Worm (Caenorhabditis elegans) whole organism, L4/young adult: ENCODE results near the gene pgph-3.

Experiments used
- W03F9.2 ChIP-seq: fragments of 150-350 bp; optimal IDR thresholded peaks from 2 replicates; lab custom pipeline; 2014; ENCODE audit warnings: missing biosample characterization, missing genetic modification characterization
- dao-5 ChIP-seq: sonication (generic microtip); optimal IDR thresholded peaks from 2 replicates; lab custom pipeline; 2016; ENCODE audit warnings: missing genotype, missing genetic modification characterization, moderate library complexity, missing compliant biosample characterization
- him-1 ChIP-seq: sonication (generic microtip); optimal IDR thresholded peaks from 2 replicates; lab custom pipeline; 2016; ENCODE audit warnings: missing genotype, missing genetic modification reagents, missing genetic modification characterization, missing compliant biosample characterization

Gene pgph-3

DNA sequence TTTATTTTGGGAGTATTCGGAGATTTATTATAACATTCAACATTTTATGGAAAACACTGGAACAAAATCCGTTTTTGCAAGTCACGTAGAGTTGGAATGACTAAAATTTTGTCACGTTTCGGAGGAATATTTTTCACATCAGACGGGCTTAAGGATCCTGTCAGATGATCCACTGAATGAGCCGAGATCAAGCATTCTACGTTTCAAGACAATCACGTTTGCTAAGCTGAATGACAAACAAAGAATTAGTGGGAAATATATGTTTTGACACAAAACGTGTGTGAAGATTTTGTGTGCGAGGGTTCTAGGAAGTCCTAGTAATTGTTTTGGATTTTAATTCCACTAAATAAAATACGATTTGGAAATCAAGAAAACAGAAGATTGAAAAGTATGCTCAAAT is 24.2 kb downstream of the pgph-3 start:
- TF ChIP-seq W03F9.2 (tag; lab: Kevin White, UChicago), result no peak
- TF ChIP-seq dao-5 (tag; lab: Kevin White, UChicago), result no peak
- no peak for TF ChIP-seq him-1 (tag; lab: Kevin White, UChicago)

DNA sequence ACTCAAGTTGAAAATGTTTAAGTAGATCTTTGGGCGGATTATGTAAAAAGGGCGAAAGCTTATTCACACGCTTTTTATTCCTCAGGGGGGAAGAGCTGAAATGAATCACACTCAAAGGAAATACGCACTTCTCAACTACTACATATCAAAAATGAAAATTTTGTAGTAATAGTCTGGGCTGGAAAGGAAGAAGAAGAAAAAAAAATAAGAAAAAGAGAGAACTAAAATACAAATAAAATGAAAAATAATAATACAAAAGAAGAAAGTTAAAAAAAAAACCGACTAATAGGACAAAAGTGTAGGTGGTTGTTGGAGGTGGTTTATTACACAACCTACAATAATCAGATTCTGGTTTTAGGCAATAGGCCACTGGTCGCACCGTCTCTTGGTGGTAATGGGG is 27.6 kb downstream of the pgph-3 start, which contains the start of gene K09H11.6:
TSS of gene K09H11.6 (minus strand) at position 101 of the 400 bp plus-strand sequence.
- TF ChIP-seq W03F9.2 (tag; lab: Kevin White, UChicago), result no peak
- TF ChIP-seq him-1 (tag; lab: Kevin White, UChicago), result no peak
- no peak for TF ChIP-seq dao-5 (tag; lab: Kevin White, UChicago)

DNA sequence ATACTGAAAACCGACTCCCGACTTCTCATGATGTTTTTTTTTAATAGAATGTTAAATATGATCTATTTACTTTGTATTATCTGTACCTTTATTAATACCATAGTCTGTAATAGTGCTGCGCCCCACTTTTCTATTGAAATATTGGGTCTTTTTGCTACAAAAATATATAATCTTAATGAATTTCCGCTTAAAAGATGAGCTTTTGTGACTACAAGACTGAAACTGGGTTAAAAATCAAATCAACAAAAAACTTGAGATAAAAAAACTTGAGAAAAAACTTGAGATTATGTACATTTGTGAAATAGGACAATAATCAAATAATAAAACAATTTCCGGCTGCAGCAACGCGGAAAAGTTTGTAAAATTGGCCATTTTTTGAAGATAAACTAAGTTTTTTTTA is 32.9 kb downstream of the pgph-3 start, which contains the start of gene K09H11.15:
TSS of gene K09H11.15 (minus strand) at position 101 of the 400 bp plus-strand sequence.
- TF ChIP-seq W03F9.2 (tag; lab: Kevin White, UChicago) (no peak), dao-5 (tag; lab: Kevin White, UChicago) (no peak), him-1 (tag; lab: Kevin White, UChicago) (no peak)

DNA sequence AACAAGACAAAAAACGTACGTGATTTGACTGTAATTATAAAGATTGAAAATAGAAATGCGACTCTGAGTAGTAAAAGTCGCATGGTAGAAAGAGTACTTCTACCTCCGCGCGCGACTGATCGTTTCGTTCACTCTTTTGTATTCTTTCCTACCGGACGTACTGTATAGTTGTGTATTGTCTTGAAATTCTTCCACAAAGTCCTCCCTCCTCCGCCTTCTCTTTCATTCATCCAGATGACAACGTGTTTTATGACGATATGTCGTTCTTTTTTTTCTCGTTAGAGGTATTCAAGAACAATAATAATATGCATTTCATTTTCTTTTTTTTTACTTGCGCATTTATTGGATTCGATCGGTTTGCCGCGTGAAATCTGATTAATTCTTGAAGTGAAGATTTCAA is 37.2 kb downstream of the pgph-3 start, which contains the start of gene K09H11.4:
TSS of gene K09H11.4 (minus strand) at position 101 of the 400 bp plus-strand sequence.
- TF ChIP-seq dao-5 (tag; lab: Kevin White, UChicago) (no peak), W03F9.2 (tag; lab: Kevin White, UChicago) (no peak), him-1 (tag; lab: Kevin White, UChicago) (no peak)

DNA sequence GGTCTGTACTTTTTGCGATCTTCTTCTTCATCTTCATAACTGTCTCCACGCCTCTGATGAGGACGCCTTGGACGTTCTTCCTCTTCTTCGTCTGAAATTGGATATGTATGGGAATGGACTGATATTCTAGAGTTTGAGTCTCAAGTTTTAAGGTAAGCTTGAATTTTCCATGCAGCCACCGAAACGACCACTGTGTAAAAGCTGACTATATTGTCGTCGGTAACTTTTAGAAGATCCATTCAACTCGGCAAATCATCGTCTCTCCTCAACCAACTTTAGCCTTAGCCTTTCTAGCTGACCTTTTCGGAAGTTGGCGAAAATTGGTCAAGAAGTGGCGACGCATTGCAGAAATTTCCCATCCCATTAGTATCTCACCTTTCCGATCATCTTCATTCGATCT is 39.3 kb downstream of the pgph-3 start:
- TF ChIP-seq dao-5 (tag; lab: Kevin White, UChicago), result no peak
- TF ChIP-seq him-1 (tag; lab: Kevin White, UChicago), result no peak
- no peak for TF ChIP-seq W03F9.2 (tag; lab: Kevin White, UChicago)

DNA sequence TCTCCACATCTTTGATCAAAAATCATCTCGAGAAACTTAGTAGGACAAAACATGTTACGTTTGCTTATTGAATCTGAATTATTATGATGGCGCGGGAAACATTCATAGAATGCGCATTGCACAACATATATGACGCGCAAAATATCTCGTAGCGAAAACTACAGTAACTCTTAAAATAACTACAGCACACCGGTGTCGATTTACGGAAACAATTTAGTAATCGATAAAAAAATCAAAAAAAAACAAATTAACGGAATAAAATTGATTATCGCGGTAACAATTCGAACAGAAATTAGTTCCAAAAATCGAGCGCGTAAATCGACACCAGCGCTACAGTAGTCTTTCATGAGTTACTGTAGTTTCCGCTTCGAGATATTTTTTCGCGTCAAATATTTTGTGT is 41.6 kb downstream of the pgph-3 start:
- TF ChIP-seq him-1 (tag; lab: Kevin White, UChicago) (no peak), W03F9.2 (tag; lab: Kevin White, UChicago) (no peak)

DNA sequence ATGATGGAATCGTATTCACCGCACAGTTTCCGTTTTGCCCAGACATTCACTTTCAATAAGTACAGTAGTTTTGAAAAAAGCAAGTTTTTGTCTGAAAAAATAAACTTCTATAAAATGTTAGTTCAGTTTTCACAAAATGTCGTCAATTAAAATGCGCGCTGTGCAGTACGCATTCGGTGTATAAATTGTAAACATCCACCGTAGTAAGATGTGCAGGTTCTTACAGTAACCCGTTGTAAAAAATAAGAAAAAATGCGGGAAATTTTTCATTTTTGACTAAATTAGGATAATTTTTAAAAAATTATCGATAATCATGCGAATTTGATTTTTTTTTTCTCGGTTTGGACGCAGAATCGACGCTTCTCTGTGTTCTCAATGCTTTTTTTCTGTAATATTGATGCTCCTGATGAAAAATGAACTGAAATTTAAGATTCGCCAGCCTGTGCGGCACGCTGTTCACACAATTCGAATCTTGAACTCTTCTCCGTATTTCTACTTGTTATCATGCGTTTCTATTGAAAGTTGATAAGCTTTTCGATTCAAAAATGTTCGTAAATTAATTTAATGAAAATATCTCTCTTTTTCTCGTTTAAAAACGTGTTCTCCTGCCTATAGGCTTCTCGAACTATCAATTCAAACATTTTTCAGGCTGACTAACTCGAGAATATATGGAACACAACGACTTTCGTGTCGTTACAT is 46.3 kb downstream of the pgph-3 start, which contains the start of gene rga-3:
TSS of gene rga-3 (plus strand) at position 649 of the 699 bp plus-strand sequence.
- TF ChIP-seq dao-5 (tag; lab: Kevin White, UChicago), result no peak
- peak; percentile 66 for TF ChIP-seq W03F9.2 (tag; lab: Kevin White, UChicago)

DNA sequence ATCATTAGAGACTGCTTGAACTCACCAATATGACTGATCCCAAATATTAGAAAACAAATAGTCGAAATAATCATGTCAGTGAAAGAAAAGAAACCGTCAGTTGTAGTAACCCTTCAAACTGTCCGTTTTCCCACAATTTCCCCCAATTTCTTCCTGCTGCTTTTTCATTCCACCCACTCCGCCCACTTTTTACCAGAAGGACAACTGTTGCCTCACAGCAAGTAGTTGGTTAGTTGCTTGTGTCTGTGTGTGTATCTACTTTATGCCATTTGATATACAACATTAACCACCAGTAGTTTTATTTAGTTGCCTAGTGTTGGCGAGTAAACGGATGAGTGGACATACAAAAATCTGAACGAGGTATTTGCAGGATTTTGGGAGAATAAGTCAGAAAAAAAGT is 47.1 kb downstream of the pgph-3 start, which contains the start of gene K09H11.9:
TSS of gene K09H11.9 (minus strand) at position 101 of the 400 bp plus-strand sequence.
- TF ChIP-seq him-1 (tag; lab: Kevin White, UChicago) (no peak), dao-5 (tag; lab: Kevin White, UChicago) (no peak), W03F9.2 (tag; lab: Kevin White, UChicago) (no peak)

DNA sequence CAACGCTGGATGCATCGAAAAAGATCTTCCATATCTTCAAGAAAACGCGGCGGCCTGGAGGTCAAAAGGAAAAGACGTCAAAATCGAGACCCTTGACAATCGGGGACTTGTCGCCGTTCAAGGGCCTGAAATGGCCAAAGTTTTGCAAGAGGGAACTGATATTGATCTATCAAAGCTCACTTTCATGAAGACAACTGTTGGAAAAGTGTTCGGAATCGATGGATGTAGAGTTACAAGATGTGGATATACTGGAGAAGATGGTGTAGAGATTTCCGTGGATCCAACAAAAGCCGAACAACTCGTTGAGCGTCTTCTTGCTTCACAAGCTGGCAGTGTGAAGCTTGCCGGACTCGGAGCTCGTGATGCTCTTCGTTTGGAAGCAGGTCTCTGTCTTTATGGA is 50.1 kb downstream of the pgph-3 start:
- no peak for TF ChIP-seq dao-5 (tag; lab: Kevin White, UChicago)
- TF ChIP-seq him-1 (tag; lab: Kevin White, UChicago), result no peak

DNA sequence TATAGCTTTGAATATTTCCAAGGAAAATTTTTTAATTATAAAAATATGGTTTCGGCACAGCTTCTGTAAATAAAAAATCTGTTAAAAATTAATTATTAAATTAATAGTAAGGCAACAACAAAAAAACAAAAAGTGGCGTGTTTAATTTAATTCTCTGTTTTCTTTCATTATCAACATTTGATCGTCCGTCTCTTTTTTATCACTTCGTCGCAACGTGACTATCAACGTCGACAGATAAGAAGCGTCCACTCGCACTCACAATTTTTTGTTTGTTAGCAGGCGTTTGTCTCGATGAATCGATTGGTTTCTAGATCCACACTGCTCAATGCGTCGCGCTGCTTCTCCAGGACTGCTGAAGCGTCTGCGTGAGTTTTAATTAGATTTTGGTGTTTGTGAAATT is 51.0 kb downstream of the pgph-3 start, which contains the start of gene gcst-1:
TSS of gene gcst-1 (plus strand) at position 277 of the 400 bp plus-strand sequence.
- TF ChIP-seq dao-5 (tag; lab: Kevin White, UChicago), result no peak
- TF ChIP-seq him-1 (tag; lab: Kevin White, UChicago), result no peak
- no peak for TF ChIP-seq W03F9.2 (tag; lab: Kevin White, UChicago)
